Fruit fly (Drosophila melanogaster) whole organism, prepupa: ENCODE measurements around the gene CG17929.

Source experiments
- CG11294 ChIP-seq: fragments of 200-800 bp; sonication (Bioruptor generic); IDR thresholded peaks from 2 replicates; pipeline ENCODE4 v1.3.6; 2022; ENCODE audit warnings: missing biosample characterization, missing genetic modification characterization
- CG11762 ChIP-seq: fragments of 200-800 bp; sonication (Bioruptor generic); optimal IDR thresholded peaks from 3 replicates; lab custom pipeline; 2016; ENCODE audit warnings: missing biosample characterization, missing genetic modification characterization; ENCODE audit not compliant: insufficient read depth
- CG11902 ChIP-seq: fragments of 200-800 bp; sonication (Bioruptor generic); optimal IDR thresholded peaks from 3 replicates; lab custom pipeline; 2016; ENCODE audit warnings: missing biosample characterization, missing genetic modification characterization
- CG1621 ChIP-seq: fragments of 200-800 bp; sonication (Bioruptor generic); optimal IDR thresholded peaks from 3 replicates; lab custom pipeline; 2018; ENCODE audit warnings: missing biosample characterization, mild to moderate bottlenecking, missing genetic modification characterization
- CG16779 ChIP-seq: fragments of 200-800 bp; sonication (Bioruptor generic); optimal IDR thresholded peaks from 3 replicates; lab custom pipeline; 2017; ENCODE audit warnings: missing biosample characterization, mild to moderate bottlenecking, missing genetic modification characterization
- CG3032 ChIP-seq: fragments of 200-800 bp; optimal IDR thresholded peaks from 2 replicates; lab custom pipeline; 2019; ENCODE audit warnings: missing biosample characterization, mild to moderate bottlenecking, missing genetic modification characterization, moderate library complexity
- CG31627 ChIP-seq: fragments of 200-800 bp; sonication (Bioruptor generic); optimal IDR thresholded peaks from 3 replicates; lab custom pipeline; 2016; ENCODE audit warnings: missing biosample characterization, missing genetic modification characterization
- CG34406 ChIP-seq: fragments of 200-800 bp; sonication (Bioruptor generic); optimal IDR thresholded peaks from 3 replicates; lab custom pipeline; 2016; ENCODE audit warnings: missing biosample characterization, missing genetic modification characterization
- CG3919 ChIP-seq: fragments of 200-800 bp; sonication (Bioruptor generic); optimal IDR thresholded peaks from 3 replicates; lab custom pipeline; 2016; ENCODE audit warnings: missing biosample characterization, missing genetic modification characterization
- CG4318 ChIP-seq: fragments of 200-800 bp; sonication (Bioruptor generic); optimal IDR thresholded peaks from 3 replicates; lab custom pipeline; 2017; ENCODE audit warnings: missing biosample characterization, mild to moderate bottlenecking, missing genetic modification characterization
- CG6163 ChIP-seq: fragments of 200-800 bp; sonication (Bioruptor generic); IDR thresholded peaks from 3 replicates; pipeline ENCODE4 v1.3.6; 2022; ENCODE audit warnings: missing biosample characterization, missing genetic modification characterization
- CG6276 ChIP-seq: fragments of 200-800 bp; sonication (Bioruptor generic); optimal IDR thresholded peaks from 2 replicates; lab custom pipeline; 2017; ENCODE audit warnings: missing biosample characterization, mild to moderate bottlenecking, missing genetic modification characterization
- CG6792 ChIP-seq: fragments of 200-800 bp; sonication (Bioruptor generic); optimal IDR thresholded peaks from 3 replicates; lab custom pipeline; 2016; ENCODE audit warnings: missing biosample characterization, missing genetic modification characterization
- CG6854 ChIP-seq: fragments of 200-800 bp; sonication (Bioruptor generic); optimal IDR thresholded peaks from 2 replicates; lab custom pipeline; 2017; ENCODE audit warnings: missing biosample characterization, mild to moderate bottlenecking, missing genetic modification characterization
- CG8119 ChIP-seq: fragments of 200-800 bp; sonication (Bioruptor generic); IDR thresholded peaks from 3 replicates; pipeline ENCODE4 v1.3.6; 2022; ENCODE audit warnings: missing biosample characterization, missing genetic modification characterization
- CG9139 ChIP-seq: fragments of 200-800 bp; sonication (Bioruptor generic); optimal IDR thresholded peaks from 3 replicates; lab custom pipeline; 2017; ENCODE audit warnings: missing biosample characterization, mild to moderate bottlenecking, missing genetic modification characterization
- Eip75B ChIP-seq: fragments of 200-800 bp; sonication (Bioruptor generic); optimal IDR thresholded peaks from 3 replicates; lab custom pipeline; 2016; ENCODE audit warnings: missing biosample characterization, missing genetic modification characterization
- Eip78C ChIP-seq: fragments of 200-800 bp; sonication (Bioruptor generic); peaks from one replicate; lab custom pipeline; 2016; ENCODE audit warnings: missing biosample characterization, missing genetic modification characterization
- Eip93F ChIP-seq: fragments of 200-800 bp; sonication (Bioruptor generic); optimal IDR thresholded peaks from 2 replicates; lab custom pipeline; 2016; ENCODE audit warnings: missing biosample characterization, mild to moderate bottlenecking, missing genetic modification characterization
- Gug ChIP-seq: fragments of 200-800 bp; sonication (Bioruptor generic); IDR thresholded peaks from 2 replicates; pipeline ENCODE4 v1.3.6; 2022; ENCODE audit warnings: missing biosample characterization, missing genetic modification characterization
- Sox14 ChIP-seq: fragments of 200-800 bp; sonication (Bioruptor generic); optimal IDR thresholded peaks from 3 replicates; lab custom pipeline; 2016; ENCODE audit warnings: missing biosample characterization, missing genetic modification characterization
- Sox15 ChIP-seq: fragments of 200-800 bp; sonication (Bioruptor generic); optimal IDR thresholded peaks from 3 replicates; lab custom pipeline; 2016; ENCODE audit warnings: missing biosample characterization, missing genetic modification characterization
- achi ChIP-seq: fragments of 200-800 bp; sonication (Bioruptor generic); optimal IDR thresholded peaks from 3 replicates; lab custom pipeline; 2016; ENCODE audit warnings: missing biosample characterization, missing genetic modification characterization
- acj6 ChIP-seq: fragments of 200-800 bp; sonication (Bioruptor generic); optimal IDR thresholded peaks from 3 replicates; lab custom pipeline; 2016; ENCODE audit warnings: missing biosample characterization, missing genetic modification characterization
- cyc ChIP-seq: fragments of 200-800 bp; sonication (Bioruptor generic); optimal IDR thresholded peaks from 3 replicates; lab custom pipeline; 2016; ENCODE audit warnings: missing biosample characterization, missing genetic modification characterization
- dac ChIP-seq: fragments of 200-800 bp; sonication (Bioruptor generic); optimal IDR thresholded peaks from 2 replicates; lab custom pipeline; 2017; ENCODE audit warnings: missing biosample characterization, mild to moderate bottlenecking, missing genetic modification characterization
- dsx ChIP-seq: fragments of 200-800 bp; optimal IDR thresholded peaks from 3 replicates; lab custom pipeline; 2019; ENCODE audit warnings: missing biosample characterization, mild to moderate bottlenecking, missing genetic modification characterization, moderate library complexity; ENCODE audit not compliant: poor library complexity, severe bottlenecking
- esn ChIP-seq: fragments of 200-800 bp; sonication (Bioruptor generic); optimal IDR thresholded peaks from 2 replicates; lab custom pipeline; 2016; ENCODE audit warnings: missing biosample characterization, mild to moderate bottlenecking, missing genetic modification characterization, moderate library complexity
- fd85E ChIP-seq: fragments of 200-800 bp; sonication (Bioruptor generic); optimal IDR thresholded peaks from 3 replicates; lab custom pipeline; 2016; ENCODE audit warnings: missing biosample characterization, missing genetic modification characterization
- fkh ChIP-seq: fragments of 200-800 bp; sonication (Bioruptor generic); optimal IDR thresholded peaks from 3 replicates; lab custom pipeline; 2017; ENCODE audit warnings: missing biosample characterization, mild to moderate bottlenecking, missing genetic modification characterization, moderate library complexity
- net ChIP-seq: fragments of 200-800 bp; sonication (Bioruptor generic); optimal IDR thresholded peaks from 3 replicates; lab custom pipeline; 2016; ENCODE audit warnings: missing biosample characterization, missing genetic modification characterization
- pdm3 ChIP-seq: fragments of 200-800 bp; sonication (Bioruptor generic); optimal IDR thresholded peaks from 3 replicates; lab custom pipeline; 2016; ENCODE audit warnings: missing biosample characterization, missing genetic modification characterization
- salr ChIP-seq, 2 experiments: fragments of 200-800 bp; sonication (Bioruptor generic); optimal IDR thresholded peaks; 3 replicates each; lab custom pipeline; 2016 to 2018; ENCODE audit warnings: missing biosample characterization in 2 of 2, missing genetic modification characterization in 2 of 2, mild to moderate bottlenecking in 1 of 2
- ss ChIP-seq, 2 experiments: fragments of 200-800 bp; sonication (Bioruptor generic); optimal IDR thresholded peaks; 2 replicates in 1 of 2; 3 replicates in 1 of 2; lab custom pipeline; 2017 to 2018; ENCODE audit warnings: mild to moderate bottlenecking in 2 of 2, missing biosample characterization in 2 of 2, missing genetic modification characterization in 2 of 2, moderate library complexity in 1 of 2
- svp ChIP-seq: fragments of 200-800 bp; sonication (Bioruptor generic); peaks from one replicate; lab custom pipeline; 2016; ENCODE audit warnings: missing biosample characterization, missing genetic modification characterization
- topi ChIP-seq: fragments of 200-800 bp; sonication (Bioruptor generic); optimal IDR thresholded peaks from 3 replicates; lab custom pipeline; 2016; ENCODE audit warnings: missing biosample characterization, missing genetic modification characterization

The CG17929 gene

dm6 chr3R:16351044-16351443 is 25.8 kb downstream of the CG17929 start:
- TF ChIP-seq CG11762 (GFP tag; lab: Kevin White, UChicago) (no peak), svp (GFP tag; lab: Kevin White, UChicago) (peak; percentile 61), ss (GFP tag; optimal IDR thresholded peaks at IDR 0.05; lab: Kevin White, UChicago) (no peak), Eip75B (peak; percentile 24)

dm6 chr3R:16352039-16352438 is 26.7 kb downstream of the CG17929 start:
- no peak for TF ChIP-seq fd85E (GFP tag; lab: Kevin White, UChicago)
- peak; percentile 100 for TF ChIP-seq svp (GFP tag; lab: Kevin White, UChicago)

dm6 chr3R:16353195-16353594 is 27.9 kb downstream of the CG17929 start:
- TF ChIP-seq CG6854 (no peak), CG1621 (tag; lab: Kevin White, UChicago) (peak; percentile 0), CG31627 (GFP tag; lab: Kevin White, UChicago) (no peak)

dm6 chr3R:16353671-16354070 is 28.4 kb downstream of the CG17929 start:
- TF ChIP-seq CG3032 (tag; lab: Kevin White, UChicago) = no peak
- TF ChIP-seq Eip93F (GFP tag; lab: Kevin White, UChicago) = no peak
- TF ChIP-seq svp (GFP tag; lab: Kevin White, UChicago) = peak; percentile 59
- TF ChIP-seq CG6163 (GFP tag; lab: Robert Waterston, UW) = no peak
- TF ChIP-seq dac (GFP tag; lab: Kevin White, UChicago) = no peak

dm6 chr3R:16355393-16355943 is 30.2 kb downstream of the CG17929 start:
- TF ChIP-seq CG11294 (GFP tag; lab: Robert Waterston, UW) = no peak
- TF ChIP-seq svp (GFP tag; lab: Kevin White, UChicago) = peak; percentile 13
- TF ChIP-seq fkh (GFP tag; lab: Kevin White, UChicago) = peak; percentile 16

dm6 chr3R:16356215-16356862 is 31.0 kb downstream of the CG17929 start:
- TF ChIP-seq Sox15 (no peak), Sox14 (no peak), salr (GFP tag; optimal IDR thresholded peaks at IDR 0.05; lab: Kevin White, UChicago) (peak in 1 of 2 experiments; percentile 23), CG11902 (GFP tag; lab: Kevin White, UChicago) (no peak), CG8119 (GFP tag; lab: Robert Waterston, UW) (no peak), CG16779 (tag; lab: Kevin White, UChicago) (no peak), net (GFP tag; lab: Kevin White, UChicago) (peak; percentile 9), CG34406 (GFP tag; lab: Kevin White, UChicago) (no peak), CG4318 (GFP tag; lab: Kevin White, UChicago) (no peak), CG6854 (no peak), achi (no peak), Eip78C (GFP tag; lab: Kevin White, UChicago) (peak; percentile 1), CG6792 (no peak), topi (GFP tag; lab: Kevin White, UChicago) (no peak), cyc (GFP tag; lab: Kevin White, UChicago) (no peak), Gug (GFP tag; lab: Robert Waterston, UW) (no peak), svp (GFP tag; lab: Kevin White, UChicago) (peak; percentile 94), esn (no peak), CG3919 (GFP tag; lab: Kevin White, UChicago) (no peak), pdm3 (GFP tag; lab: Kevin White, UChicago) (no peak), CG6163 (GFP tag; lab: Robert Waterston, UW) (no peak), CG1621 (tag; lab: Kevin White, UChicago) (no peak), acj6 (GFP tag; lab: Kevin White, UChicago) (no peak), CG9139 (GFP tag; lab: Kevin White, UChicago) (no peak), dsx (GFP tag; lab: Kevin White, UChicago) (no peak), dac (GFP tag; lab: Kevin White, UChicago) (no peak), CG6276 (GFP tag; lab: Kevin White, UChicago) (no peak)
